Fruit fly (Drosophila melanogaster) whole organism, embryonic: ENCODE data around the gene CG45081.

ENCODE experiments used
- Abd-B ChIP-seq: fragments of 200-800 bp; sonication (Bioruptor generic); optimal IDR thresholded peaks from 2 replicates; lab custom pipeline; 2018; ENCODE audit warnings: missing biosample characterization, mild to moderate bottlenecking, missing genetic modification characterization, moderate library complexity
- Blimp-1 ChIP-seq: fragments of 200-800 bp; sonication (Bioruptor generic); optimal IDR thresholded peaks from 3 replicates; lab custom pipeline; 2018; ENCODE audit warnings: missing biosample characterization, missing genetic modification characterization, mild to moderate bottlenecking, moderate library complexity, missing genetic modification reagents
- CG10565 ChIP-seq: fragments of 200-800 bp; sonication (Bioruptor generic); optimal IDR thresholded peaks from 3 replicates; lab custom pipeline; 2016; ENCODE audit warnings: missing biosample characterization, mild to moderate bottlenecking, missing genetic modification characterization
- CG11723 ChIP-seq: fragments of 200-800 bp; sonication (Bioruptor generic); optimal IDR thresholded peaks from 2 replicates; lab custom pipeline; 2017; ENCODE audit warnings: missing biosample characterization, mild to moderate bottlenecking, missing genetic modification characterization
- CG1233 ChIP-seq: fragments of 200-800 bp; sonication (Bioruptor generic); optimal IDR thresholded peaks from 4 replicates; lab custom pipeline; 2018; ENCODE audit warnings: missing biosample characterization, mild to moderate bottlenecking, missing genetic modification characterization
- CG15011 ChIP-seq: fragments of 200-800 bp; sonication (Bioruptor generic); optimal IDR thresholded peaks from 3 replicates; lab custom pipeline; 2018; ENCODE audit warnings: missing biosample characterization, mild to moderate bottlenecking, missing genetic modification characterization
- CG16863 ChIP-seq: fragments of 200-800 bp; sonication (Bioruptor generic); optimal IDR thresholded peaks from 3 replicates; lab custom pipeline; 2016; ENCODE audit warnings: missing biosample characterization, missing genetic modification characterization
- CG2120 ChIP-seq: fragments of 200-800 bp; sonication (Bioruptor generic); optimal IDR thresholded peaks from 3 replicates; lab custom pipeline; 2016; ENCODE audit warnings: missing biosample characterization, missing genetic modification characterization
- CG31365 ChIP-seq: fragments of 200-800 bp; sonication (Bioruptor generic); optimal IDR thresholded peaks from 2 replicates; lab custom pipeline; 2018; ENCODE audit warnings: missing biosample characterization, mild to moderate bottlenecking, missing genetic modification characterization
- CG5180 ChIP-seq: fragments of 200-800 bp; sonication (Bioruptor generic); optimal IDR thresholded peaks from 3 replicates; lab custom pipeline; 2017; ENCODE audit warnings: missing biosample characterization, missing genetic modification characterization, mild to moderate bottlenecking, moderate library complexity, missing genetic modification reagents
- CG7271 ChIP-seq: fragments of 200-800 bp; sonication (Bioruptor generic); optimal IDR thresholded peaks from 2 replicates; lab custom pipeline; 2018; ENCODE audit warnings: missing biosample characterization, mild to moderate bottlenecking, missing genetic modification characterization, moderate library complexity
- CG9437 ChIP-seq: fragments of 200-800 bp; sonication (Bioruptor generic); optimal IDR thresholded peaks from 2 replicates; lab custom pipeline; 2018; ENCODE audit warnings: missing biosample characterization, mild to moderate bottlenecking, missing genetic modification characterization
- Dp ChIP-seq: fragments of 200-800 bp; sonication (Bioruptor generic); optimal IDR thresholded peaks from 2 replicates; lab custom pipeline; 2018; ENCODE audit warnings: missing biosample characterization, mild to moderate bottlenecking, missing genetic modification characterization, moderate library complexity
- Ets65A ChIP-seq: fragments of 200-800 bp; sonication (Bioruptor generic); peaks from one replicate; lab custom pipeline; 2016; ENCODE audit warnings: missing biosample characterization, missing genetic modification characterization
- Fer2 ChIP-seq: fragments of 200-800 bp; sonication (Bioruptor generic); optimal IDR thresholded peaks from 2 replicates; lab custom pipeline; 2018; ENCODE audit warnings: missing biosample characterization, mild to moderate bottlenecking, missing genetic modification characterization, moderate library complexity
- HLHmδ ChIP-seq: fragments of 200-800 bp; sonication (Bioruptor generic); optimal IDR thresholded peaks from 2 replicates; lab custom pipeline; 2018; ENCODE audit warnings: missing biosample characterization, mild to moderate bottlenecking, missing genetic modification characterization, moderate library complexity
- Lim3 ChIP-seq: fragments of 200-800 bp; sonication (Bioruptor generic); IDR thresholded peaks from 2 replicates; pipeline ENCODE4 v1.3.6; 2022; ENCODE audit warnings: missing biosample characterization, missing genetic modification characterization
- MESR4 ChIP-seq: fragments of 200-800 bp; sonication (Bioruptor generic); optimal IDR thresholded peaks from 2 replicates; lab custom pipeline; 2018; ENCODE audit warnings: missing biosample characterization, mild to moderate bottlenecking, missing genetic modification characterization, moderate library complexity
- NC2α ChIP-seq: fragments of 200-800 bp; sonication (Bioruptor generic); optimal IDR thresholded peaks from 2 replicates; lab custom pipeline; 2016; ENCODE audit warnings: missing biosample characterization, missing genetic modification characterization
- Opbp ChIP-seq: fragments of 200-800 bp; sonication (Bioruptor generic); IDR thresholded peaks from 3 replicates; pipeline ENCODE4 v1.3.6; 2022; ENCODE audit warnings: missing biosample characterization, missing genetic modification characterization; ENCODE audit not compliant: partially characterized antibody
- Ptx1 ChIP-seq: fragments of 200-800 bp; sonication (Bioruptor generic); IDR thresholded peaks from 2 replicates; pipeline ENCODE4 v1.3.6; 2022; ENCODE audit warnings: missing biosample characterization, missing genetic modification characterization
- Side ChIP-seq: fragments of 200-800 bp; sonication (Bioruptor generic); optimal IDR thresholded peaks from 2 replicates; lab custom pipeline; 2016; ENCODE audit warnings: missing biosample characterization, missing genetic modification characterization
- TFAM ChIP-seq: fragments of 200-800 bp; sonication (Bioruptor generic); optimal IDR thresholded peaks from 2 replicates; lab custom pipeline; 2017; ENCODE audit warnings: missing biosample characterization, missing genetic modification characterization, inconsistent platforms
- abd-A ChIP-seq: fragments of 200-800 bp; sonication (Bioruptor generic); optimal IDR thresholded peaks from 3 replicates; lab custom pipeline; 2019; ENCODE audit warnings: missing biosample characterization, mild to moderate bottlenecking, missing genetic modification characterization, moderate library complexity
- ac ChIP-seq: fragments of 200-800 bp; sonication (Bioruptor generic); optimal IDR thresholded peaks from 3 replicates; lab custom pipeline; 2017; ENCODE audit warnings: missing biosample characterization, mild to moderate bottlenecking, missing genetic modification characterization
- ara ChIP-seq: fragments of 200-800 bp; sonication (Bioruptor generic); IDR thresholded peaks from 2 replicates; pipeline ENCODE4 v1.3.6; 2022; ENCODE audit warnings: missing biosample characterization, missing genetic modification characterization
- ash1 ChIP-seq: fragments of 200-800 bp; sonication (Bioruptor generic); optimal IDR thresholded peaks from 2 replicates; lab custom pipeline; 2018; ENCODE audit warnings: missing biosample characterization, mild to moderate bottlenecking, missing genetic modification characterization
- cato ChIP-seq: fragments of 200-800 bp; sonication (Bioruptor generic); optimal IDR thresholded peaks from 2 replicates; lab custom pipeline; 2016; ENCODE audit warnings: missing biosample characterization, missing genetic modification characterization, borderline replicate concordance
- caup ChIP-seq: fragments of 200-800 bp; sonication (Bioruptor generic); optimal IDR thresholded peaks from 3 replicates; lab custom pipeline; 2017; ENCODE audit warnings: missing biosample characterization, mild to moderate bottlenecking, missing genetic modification characterization, moderate library complexity; ENCODE audit not compliant: severe bottlenecking
- cwo ChIP-seq: fragments of 200-800 bp; sonication (Bioruptor generic); optimal IDR thresholded peaks from 3 replicates; lab custom pipeline; 2017; ENCODE audit warnings: missing biosample characterization, missing genetic modification characterization, mild to moderate bottlenecking, moderate library complexity, missing genetic modification reagents
- da ChIP-seq: fragments of 200-800 bp; sonication (Bioruptor generic); optimal IDR thresholded peaks from 2 replicates; lab custom pipeline; 2016; ENCODE audit warnings: missing biosample characterization, missing genetic modification characterization
- hb ChIP-seq: fragments of 200-800 bp; sonication (Bioruptor generic); IDR thresholded peaks from 3 replicates; pipeline ENCODE4 v1.3.6; 2022; ENCODE audit warnings: missing biosample characterization, missing genetic modification characterization; ENCODE audit not compliant: partially characterized antibody
- hbn ChIP-seq: fragments of 200-800 bp; sonication (Bioruptor generic); IDR thresholded peaks from 2 replicates; pipeline ENCODE4 v1.3.6; 2022; ENCODE audit warnings: missing biosample characterization, missing genetic modification characterization; ENCODE audit not compliant: partially characterized antibody
- ind ChIP-seq: fragments of 200-800 bp; sonication (Bioruptor generic); optimal IDR thresholded peaks from 3 replicates; lab custom pipeline; 2016; ENCODE audit warnings: missing biosample characterization, missing genetic modification characterization
- kay ChIP-seq: fragments of 200-800 bp; sonication (Bioruptor generic); optimal IDR thresholded peaks from 2 replicates; lab custom pipeline; 2016; ENCODE audit warnings: missing biosample characterization, missing genetic modification characterization
- klu ChIP-seq: fragments of 200-800 bp; sonication (Bioruptor generic); IDR thresholded peaks from 2 replicates; pipeline ENCODE4 v1.3.6; 2022; ENCODE audit warnings: missing biosample characterization, missing genetic modification characterization
- knrl ChIP-seq: fragments of 200-800 bp; sonication (Bioruptor generic); IDR thresholded peaks from 3 replicates; pipeline ENCODE4 v1.3.6; 2022; ENCODE audit warnings: missing biosample characterization, missing genetic modification characterization; ENCODE audit not compliant: partially characterized antibody
- mirr ChIP-seq: fragments of 200-800 bp; sonication (Bioruptor generic); optimal IDR thresholded peaks from 3 replicates; lab custom pipeline; 2018; ENCODE audit warnings: missing biosample characterization, mild to moderate bottlenecking, missing genetic modification characterization
- mld ChIP-seq: fragments of 200-800 bp; sonication (Bioruptor generic); IDR thresholded peaks from 3 replicates; pipeline ENCODE4 v1.3.6; 2022; ENCODE audit warnings: missing biosample characterization, missing genetic modification characterization; ENCODE audit not compliant: partially characterized antibody
- nom ChIP-seq: fragments of 200-800 bp; sonication (Bioruptor generic); optimal IDR thresholded peaks from 2 replicates; lab custom pipeline; 2017; ENCODE audit warnings: missing biosample characterization, missing genetic modification characterization, mild to moderate bottlenecking, moderate library complexity, missing genetic modification reagents
- org-1 ChIP-seq: fragments of 200-800 bp; sonication (Bioruptor generic); optimal IDR thresholded peaks from 2 replicates; lab custom pipeline; 2017; ENCODE audit warnings: missing biosample characterization, missing genetic modification characterization
- pum ChIP-seq: fragments of 200-800 bp; sonication (Bioruptor generic); optimal IDR thresholded peaks from 2 replicates; lab custom pipeline; 2016; ENCODE audit warnings: missing biosample characterization, missing genetic modification characterization
- seq ChIP-seq: fragments of 200-800 bp; sonication (Bioruptor generic); IDR thresholded peaks from 2 replicates; pipeline ENCODE4 v1.3.6; 2022; ENCODE audit warnings: missing biosample characterization, missing genetic modification characterization
- slp2 ChIP-seq: fragments of 200-800 bp; sonication (Bioruptor generic); optimal IDR thresholded peaks from 2 replicates; lab custom pipeline; 2016; ENCODE audit warnings: missing biosample characterization, missing genetic modification characterization
- sob ChIP-seq: fragments of 200-800 bp; sonication (Bioruptor generic); IDR thresholded peaks from 2 replicates; pipeline ENCODE4 v1.3.6; 2022; ENCODE audit warnings: missing biosample characterization, missing genetic modification characterization
- tgo ChIP-seq: fragments of 200-800 bp; sonication (Bioruptor generic); IDR thresholded peaks from 3 replicates; pipeline ENCODE4 v1.3.6; 2022; ENCODE audit warnings: missing biosample characterization, missing genetic modification characterization
- tx ChIP-seq: fragments of 200-800 bp; sonication (Bioruptor generic); optimal IDR thresholded peaks from 2 replicates; lab custom pipeline; 2016; ENCODE audit warnings: missing biosample characterization, missing genetic modification characterization
- wek ChIP-seq: fragments of 200-800 bp; sonication (Bioruptor generic); optimal IDR thresholded peaks from 3 replicates; lab custom pipeline; 2018; ENCODE audit warnings: missing biosample characterization, mild to moderate bottlenecking, missing genetic modification characterization, moderate library complexity

Gene CG45081

DNA sequence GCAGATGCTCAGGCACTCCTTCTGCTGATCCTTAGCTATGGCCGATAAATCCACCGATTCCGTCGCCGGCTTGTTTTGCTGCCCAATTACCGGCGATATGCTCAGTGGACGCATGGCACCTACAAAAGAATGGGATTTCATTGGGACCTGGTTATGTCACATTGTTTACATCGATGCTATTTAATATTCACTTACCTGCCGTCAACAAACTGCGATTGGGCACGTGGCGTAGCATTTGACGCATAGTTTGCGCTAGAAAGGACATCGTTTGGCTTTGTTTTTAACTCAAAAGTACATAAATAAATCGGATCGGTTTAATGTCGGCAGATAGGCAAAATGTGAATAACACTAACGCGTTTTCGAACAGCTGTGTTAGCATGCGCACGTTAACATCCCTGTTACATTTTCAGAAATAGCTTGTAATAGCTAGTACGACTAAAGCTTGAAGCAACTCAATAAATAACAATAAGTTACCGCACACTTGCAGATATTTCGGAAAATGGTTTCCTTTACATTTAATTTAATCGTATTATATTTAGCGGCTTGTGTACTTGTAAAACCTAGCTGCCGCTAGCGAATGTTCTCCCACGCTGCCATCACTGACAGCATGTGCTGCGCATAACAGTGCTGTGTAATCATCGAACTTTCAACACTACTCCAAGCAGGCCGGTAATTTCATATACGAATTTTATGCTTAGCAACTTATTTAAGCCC lies 11.0 kb upstream of the CG45081 start, which contains the start of the genes mRpL21 and rept (continued):
- no peak for TF ChIP-seq Lim3 (GFP tag; lab: Robert Waterston, UW)
- TF ChIP-seq CG15011 = no peak
- TF ChIP-seq Ets65A (GFP tag; lab: Kevin White, UChicago) = peak; percentile 94
- TF ChIP-seq CG10565 (GFP tag; lab: Kevin White, UChicago) = peak; percentile 27
- TF ChIP-seq Blimp-1 (GFP tag; lab: Kevin White, UChicago) = no peak
- peak; percentile 2 for TF ChIP-seq NC2α (GFP tag; lab: Kevin White, UChicago)
- no peak for TF ChIP-seq hb (GFP tag; lab: Robert Waterston, UW)
- peak; percentile 2 for TF ChIP-seq Fer2 (tag; lab: Kevin White, UChicago)
- no peak for TF ChIP-seq TFAM (GFP tag; lab: Kevin White, UChicago)
- TF ChIP-seq kay (GFP tag; lab: Kevin White, UChicago) = no peak
- peak; percentile 36; the same call in 1 of the 3 replicates for TF ChIP-seq tgo (GFP tag; lab: Robert Waterston, UW)
- TF ChIP-seq CG9437 = peak; percentile 46
- TF ChIP-seq Abd-B (GFP tag; lab: Kevin White, UChicago) = no peak
- peak; percentile 34; the same call in 2 of the 3 replicates for TF ChIP-seq knrl
- peak; percentile 36 for TF ChIP-seq CG1233 (GFP tag; lab: Kevin White, UChicago)
- TF ChIP-seq Opbp (GFP tag; lab: Robert Waterston, UW) = no peak
- TF ChIP-seq ash1 (GFP tag; lab: Kevin White, UChicago) = no peak
- TF ChIP-seq Ptx1 = peak; percentile 42; the same call in 1 of the 2 replicates
- TF ChIP-seq CG31365 (tag; lab: Kevin White, UChicago) = no peak
- no peak for TF ChIP-seq HLHmδ (GFP tag; lab: Kevin White, UChicago)
- TF ChIP-seq da (GFP tag; lab: Kevin White, UChicago) = peak; percentile 43
- peak; percentile 50 for TF ChIP-seq tx (GFP tag; lab: Kevin White, UChicago)
- peak; percentile 12 for TF ChIP-seq CG11723
- TF ChIP-seq wek (GFP tag; lab: Kevin White, UChicago) = no peak
- TF ChIP-seq abd-A = no peak
- TF ChIP-seq CG16863 (GFP tag; lab: Kevin White, UChicago) = peak; percentile 17
- TF ChIP-seq seq (GFP tag; lab: Robert Waterston, UW) = no peak
- TF ChIP-seq hbn (GFP tag; lab: Robert Waterston, UW) = no peak
- TF ChIP-seq mld (GFP tag; lab: Robert Waterston, UW) = no peak
- TF ChIP-seq cato (GFP tag; lab: Kevin White, UChicago) = no peak
- peak; percentile 87 for TF ChIP-seq CG2120 (GFP tag; lab: Kevin White, UChicago)
- no peak; the same call in 1 of the 2 replicates for TF ChIP-seq ara (GFP tag; lab: Robert Waterston, UW)
- TF ChIP-seq CG7271 (tag; lab: Kevin White, UChicago) = no peak
- peak; percentile 60 for TF ChIP-seq sob
- TF ChIP-seq nom (GFP tag; lab: Kevin White, UChicago) = no peak
- TF ChIP-seq ind (GFP tag; lab: Kevin White, UChicago) = peak; percentile 57
- peak; percentile 42 for TF ChIP-seq Dp (GFP tag; lab: Kevin White, UChicago)
- TF ChIP-seq klu (GFP tag; lab: Robert Waterston, UW) = peak; percentile 16; the same call in 1 of the 2 replicates
- peak; percentile 45 for TF ChIP-seq cwo (GFP tag; lab: Kevin White, UChicago)
- peak; percentile 63 for TF ChIP-seq caup (GFP tag; lab: Kevin White, UChicago)
- peak; percentile 22 for TF ChIP-seq pum (GFP tag; lab: Kevin White, UChicago)
- TF ChIP-seq mirr (GFP tag; lab: Kevin White, UChicago) = no peak
- TF ChIP-seq MESR4 (GFP tag; lab: Kevin White, UChicago) = peak; percentile 34
- no peak for TF ChIP-seq ac (GFP tag; lab: Kevin White, UChicago)
- TF ChIP-seq Side (GFP tag; lab: Kevin White, UChicago) = peak; percentile 61
- no peak for TF ChIP-seq slp2 (GFP tag; lab: Kevin White, UChicago)
- TF ChIP-seq CG5180 (GFP tag; lab: Kevin White, UChicago) = no peak
- peak; percentile 29 for TF ChIP-seq org-1 (GFP tag; lab: Kevin White, UChicago)
